Worm (Caenorhabditis elegans) whole organism, L1 larva: Measurements from ENCODE around the gene srv-8.

Experiments used
- C04F5.9 ChIP-seq: sonication (generic microtip); optimal IDR thresholded peaks from 2 replicates; lab custom pipeline; 2016; ENCODE audit warnings: missing genetic modification characterization, missing compliant biosample characterization
- C16A3.4 ChIP-seq: fragments of 150-350 bp; optimal IDR thresholded peaks from 2 replicates; lab custom pipeline; 2014; ENCODE audit warnings: missing biosample characterization, missing genetic modification characterization
- F16B12.6 ChIP-seq: fragments of 150-350 bp; optimal IDR thresholded peaks from 2 replicates; lab custom pipeline; 2014; ENCODE audit warnings: missing biosample characterization, missing genetic modification characterization
- Y116A8C.19 ChIP-seq: sonication (generic microtip); optimal IDR thresholded peaks from 2 replicates; lab custom pipeline; 2016; ENCODE audit warnings: missing compliant biosample characterization, missing genetic modification characterization, borderline replicate concordance
- aha-1 ChIP-seq: fragments of 150-350 bp; optimal IDR thresholded peaks from 2 replicates; lab custom pipeline; 2014; ENCODE audit warnings: missing biosample characterization, missing genetic modification characterization
- alr-1 ChIP-seq: fragments of 200-800 bp; sonication (Bioruptor generic); optimal IDR thresholded peaks from 2 replicates; lab custom pipeline; 2018; ENCODE audit warnings: borderline replicate concordance, mild to moderate bottlenecking, missing genetic modification characterization, missing compliant biosample characterization
- blmp-1 ChIP-seq: fragments of 150-350 bp; optimal IDR thresholded peaks from 2 replicates; lab custom pipeline; 2014; ENCODE audit warnings: missing biosample characterization, missing genetic modification characterization
- ceh-63 ChIP-seq: fragments of 200-800 bp; sonication (Bioruptor generic); optimal IDR thresholded peaks from 2 replicates; lab custom pipeline; 2018; ENCODE audit warnings: mild to moderate bottlenecking, missing genetic modification characterization, missing compliant biosample characterization
- ceh-8 ChIP-seq: fragments of 200-800 bp; sonication (Bioruptor generic); optimal IDR thresholded peaks from 2 replicates; lab custom pipeline; 2018; ENCODE audit warnings: mild to moderate bottlenecking, missing genetic modification characterization, moderate library complexity, missing compliant biosample characterization
- ceh-82 ChIP-seq, 3 experiments: fragments of 150-350 bp in 1 of 3; sonication (generic microtip) in 2 of 3; optimal IDR thresholded peaks; 2 replicates each; lab custom pipeline; 2014 to 2017; ENCODE audit warnings: missing biosample characterization in 3 of 3, missing genetic modification characterization in 3 of 3
- ceh-90 ChIP-seq: sonication (generic microtip); optimal IDR thresholded peaks from 2 replicates; lab custom pipeline; 2016; ENCODE audit warnings: missing genetic modification characterization, missing compliant biosample characterization
- ces-1 ChIP-seq: fragments of 150-350 bp; optimal IDR thresholded peaks from 2 replicates; lab custom pipeline; 2014; ENCODE audit warnings: missing biosample characterization, missing genetic modification reagents, missing genetic modification characterization
- efl-1 ChIP-seq, 4 experiments: fragments of 150-350 bp; optimal IDR thresholded peaks in 3 of 4; peaks in 1 of 4; 1 replicate in 1 of 4; 2 replicates in 3 of 4; lab custom pipeline; 2014; ENCODE audit warnings: missing biosample characterization in 2 of 4, missing genetic modification characterization in 2 of 4, missing genetic modification reagents in 2 of 4
- efl-3 ChIP-seq: fragments of 200-800 bp; sonication (Bioruptor generic); optimal IDR thresholded peaks from 2 replicates; lab custom pipeline; 2018; ENCODE audit warnings: mild to moderate bottlenecking, missing genetic modification characterization, missing compliant biosample characterization
- egl-13 ChIP-seq: sonication (generic microtip); optimal IDR thresholded peaks from 2 replicates; lab custom pipeline; 2016; ENCODE audit warnings: missing genotype, missing genetic modification reagents, missing genetic modification characterization, missing compliant biosample characterization
- egl-27 ChIP-seq, 2 experiments: fragments of 150-350 bp in 1 of 2; sonication (generic microtip); optimal IDR thresholded peaks; 3 replicates each; lab custom pipeline; 2017 to 2018; ENCODE audit warnings: missing biosample characterization in 2 of 2, missing genetic modification characterization in 2 of 2, missing genetic modification reagents in 2 of 2
- fkh-4 ChIP-seq: sonication (generic microtip); optimal IDR thresholded peaks from 2 replicates; lab custom pipeline; 2016; ENCODE audit warnings: missing compliant biosample characterization, missing genetic modification characterization, borderline replicate concordance
- fos-1 ChIP-seq: fragments of 150-350 bp; optimal IDR thresholded peaks from 2 replicates; lab custom pipeline; 2014; ENCODE audit warnings: missing biosample characterization, missing genetic modification characterization
- hlh-17 ChIP-seq: fragments of 200-800 bp; sonication (Bioruptor generic); optimal IDR thresholded peaks from 2 replicates; lab custom pipeline; 2018; ENCODE audit warnings: missing genetic modification characterization, mild to moderate bottlenecking, missing compliant biosample characterization, moderate library complexity, borderline replicate concordance
- hlh-4 ChIP-seq: sonication (generic microtip); optimal IDR thresholded peaks from 2 replicates; lab custom pipeline; 2016; ENCODE audit warnings: mild to moderate bottlenecking, missing genetic modification characterization, missing compliant biosample characterization
- isw-1 ChIP-seq: fragments of 200-800 bp; sonication (Bioruptor generic); IDR thresholded peaks from 2 replicates; pipeline ENCODE4 v1.3.6; 2022; ENCODE audit warnings: missing genetic modification characterization, missing compliant biosample characterization
- lin-14 ChIP-seq: fragments of 200-800 bp; sonication (Bioruptor generic); optimal IDR thresholded peaks from 2 replicates; lab custom pipeline; 2018; ENCODE audit warnings: mild to moderate bottlenecking, missing genetic modification characterization, moderate library complexity, missing compliant biosample characterization
- lin-15B ChIP-seq: fragments of 150-350 bp; sonication (generic microtip); optimal IDR thresholded peaks from 3 replicates; lab custom pipeline; 2014; ENCODE audit warnings: missing biosample characterization, missing genetic modification characterization
- lin-35 ChIP-seq, 2 experiments: fragments of 150-350 bp; optimal IDR thresholded peaks; 2 replicates each; lab custom pipeline; 2014; ENCODE audit warnings: missing biosample characterization in 2 of 2, missing genetic modification characterization in 2 of 2, missing genetic modification reagents in 2 of 2
- lir-3 ChIP-seq: sonication (generic microtip); optimal IDR thresholded peaks from 2 replicates; lab custom pipeline; 2016; ENCODE audit warnings: mild to moderate bottlenecking, missing genetic modification characterization, moderate library complexity, missing compliant biosample characterization; ENCODE audit not compliant: poor library complexity
- mef-2 ChIP-seq: fragments of 150-350 bp; optimal IDR thresholded peaks from 2 replicates; lab custom pipeline; 2014; ENCODE audit warnings: missing biosample characterization, missing genetic modification characterization
- mep-1 ChIP-seq: fragments of 150-350 bp; optimal IDR thresholded peaks from 2 replicates; lab custom pipeline; 2014; ENCODE audit warnings: missing biosample characterization, missing genetic modification characterization
- nhr-11 ChIP-seq: fragments of 150-350 bp; optimal IDR thresholded peaks from 2 replicates; lab custom pipeline; 2014; ENCODE audit warnings: missing biosample characterization, missing genetic modification characterization
- nhr-19 ChIP-seq: fragments of 200-800 bp; sonication (Bioruptor generic); conservative IDR thresholded peaks from 2 replicates; pipeline ENCODE4 v1.3.6; 2022; ENCODE audit warnings: missing genetic modification characterization, missing compliant biosample characterization
- nhr-237 ChIP-seq: fragments of 150-350 bp; optimal IDR thresholded peaks from 2 replicates; lab custom pipeline; 2014; ENCODE audit warnings: missing biosample characterization, missing genetic modification characterization
- nhr-28 ChIP-seq: fragments of 150-350 bp; optimal IDR thresholded peaks from 2 replicates; lab custom pipeline; 2014; ENCODE audit warnings: missing biosample characterization, missing genetic modification characterization
- nhr-76 ChIP-seq: sonication (generic microtip); optimal IDR thresholded peaks from 2 replicates; lab custom pipeline; 2017; ENCODE audit warnings: missing biosample characterization, missing genetic modification characterization
- nhr-77 ChIP-seq: fragments of 150-350 bp; optimal IDR thresholded peaks from 2 replicates; lab custom pipeline; 2014; ENCODE audit warnings: missing biosample characterization, missing genetic modification characterization
- nhr-85 ChIP-seq: sonication (generic microtip); peaks from one replicate; lab custom pipeline; 2016; ENCODE audit warnings: missing genetic modification characterization, inconsistent platforms, missing compliant biosample characterization
- nhr-90 ChIP-seq: sonication (generic microtip); optimal IDR thresholded peaks from 2 replicates; lab custom pipeline; 2016; ENCODE audit warnings: mild to moderate bottlenecking, missing genetic modification characterization, missing compliant biosample characterization; ENCODE audit not compliant: poor library complexity
- pax-3 ChIP-seq: fragments of 200-800 bp; sonication (Bioruptor generic); optimal IDR thresholded peaks from 2 replicates; lab custom pipeline; 2018; ENCODE audit warnings: mild to moderate bottlenecking, missing genetic modification characterization, moderate library complexity, missing compliant biosample characterization
- pqm-1 ChIP-seq: sonication (generic microtip); optimal IDR thresholded peaks from 3 replicates; lab custom pipeline; 2017; ENCODE audit warnings: missing biosample characterization, missing genetic modification characterization
- rnt-1 ChIP-seq: sonication (generic microtip); optimal IDR thresholded peaks from 2 replicates; lab custom pipeline; 2016; ENCODE audit warnings: mild to moderate bottlenecking, missing genetic modification characterization, moderate library complexity, missing compliant biosample characterization
- skn-1 ChIP-seq: fragments of 150-350 bp; optimal IDR thresholded peaks from 2 replicates; lab custom pipeline; 2014; ENCODE audit warnings: missing biosample characterization, missing genetic modification characterization
- snpc-4 ChIP-seq: fragments of 150-350 bp; optimal IDR thresholded peaks from 2 replicates; lab custom pipeline; 2014; ENCODE audit warnings: missing biosample characterization, missing genetic modification characterization
- snu-23 ChIP-seq: sonication (generic microtip); optimal IDR thresholded peaks from 2 replicates; lab custom pipeline; 2016; ENCODE audit warnings: missing genetic modification characterization, missing compliant biosample characterization
- sptf-1 ChIP-seq: fragments of 150-350 bp; optimal IDR thresholded peaks from 2 replicates; lab custom pipeline; 2014; ENCODE audit warnings: missing biosample characterization, missing genetic modification characterization
- unc-130 ChIP-seq: fragments of 150-350 bp; optimal IDR thresholded peaks from 2 replicates; lab custom pipeline; 2017; ENCODE audit warnings: missing biosample characterization, missing genetic modification characterization, inconsistent platforms
- vab-15 ChIP-seq: sonication (generic microtip); optimal IDR thresholded peaks from 2 replicates; lab custom pipeline; 2017; ENCODE audit warnings: missing genotype, mild to moderate bottlenecking, missing genetic modification characterization, missing compliant biosample characterization
- xbp-1 ChIP-seq: sonication (generic microtip); optimal IDR thresholded peaks from 2 replicates; lab custom pipeline; 2016; ENCODE audit warnings: missing genetic modification characterization, missing compliant biosample characterization
- zag-1 ChIP-seq: fragments of 150-350 bp; optimal IDR thresholded peaks from 2 replicates; lab custom pipeline; 2014; ENCODE audit warnings: missing biosample characterization, missing genetic modification characterization
- zip-4 ChIP-seq: fragments of 200-800 bp; sonication (Bioruptor generic); optimal IDR thresholded peaks from 2 replicates; lab custom pipeline; 2018; ENCODE audit warnings: mild to moderate bottlenecking, missing genetic modification characterization, moderate library complexity, missing compliant biosample characterization
- ztf-11 ChIP-seq, 2 experiments: sonication (generic microtip); optimal IDR thresholded peaks; 2 replicates each; lab custom pipeline; 2016 to 2017; ENCODE audit warnings: missing genetic modification characterization in 2 of 2, missing biosample characterization in 1 of 2, missing compliant biosample characterization in 1 of 2
- ztf-4 ChIP-seq: fragments of 150-350 bp; optimal IDR thresholded peaks from 2 replicates; lab custom pipeline; 2014; ENCODE audit warnings: missing biosample characterization, missing genetic modification characterization

Gene srv-8

DNA sequence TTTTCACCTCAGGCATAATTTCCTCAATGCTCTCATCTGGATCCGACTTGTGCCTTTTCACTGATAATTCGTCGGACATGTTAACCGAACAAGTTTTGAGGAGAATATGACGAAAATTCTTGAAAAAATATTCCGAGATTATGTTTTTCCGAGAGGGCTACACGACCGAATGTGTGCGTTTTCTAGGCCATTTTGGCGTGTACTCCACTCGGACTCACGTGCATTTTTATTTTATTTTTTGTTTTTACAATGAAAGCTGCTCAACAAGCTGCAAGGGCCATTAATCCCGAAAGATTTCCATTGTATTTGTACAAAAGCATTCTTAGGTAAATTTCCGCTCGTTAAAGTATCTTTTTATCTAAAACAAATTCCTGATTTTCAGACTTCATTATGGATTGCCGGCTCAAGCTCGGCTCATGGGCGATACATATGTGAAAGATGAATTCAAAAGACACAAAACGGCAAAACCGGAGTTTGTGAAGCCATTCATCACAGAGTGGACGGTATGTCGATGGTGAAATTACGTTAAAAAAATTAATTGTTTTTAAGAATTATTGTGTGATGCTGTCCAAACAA, 47.7 kb upstream of the srv-8 start, which contains the start of the genes F25H9.6 and F25H9.7 (continued):
- TF ChIP-seq nhr-85 (peak; percentile 97), pqm-1 (tag; lab: Kevin White, UChicago) (peak; percentile 28), sptf-1 (tag; lab: Kevin White, UChicago) (no peak), fkh-4 (tag; lab: Kevin White, UChicago) (peak; percentile 100), C04F5.9 (tag; lab: Kevin White, UChicago) (peak; percentile 93), nhr-28 (no peak), efl-1 (optimal IDR thresholded peaks at IDR 0.05; lab: Kevin White, UChicago) (peak; percentile 80 to 83), efl-1 (GFP tag; optimal IDR thresholded peaks at IDR 0.05 in 1 of 2; lab: Kevin White, UChicago) (peak; percentile 77 to 97), nhr-76 (peak; percentile 48), vab-15 (tag; lab: Kevin White, UChicago) (peak; percentile 94), mep-1 (tag; lab: Kevin White, UChicago) (peak; percentile 89), lin-35 (GFP tag; optimal IDR thresholded peaks at IDR 0.05; lab: Kevin White, UChicago) (peak; percentile 63 to 84), pax-3 (tag; lab: Kevin White, UChicago) (peak; percentile 100), ztf-4 (peak; percentile 34), F16B12.6 (peak; percentile 62), fos-1 (tag; lab: Kevin White, UChicago) (peak; percentile 72), alr-1 (tag; lab: Kevin White, UChicago) (no peak), nhr-19 (GFP tag; lab: Robert Waterston, UW) (peak; percentile 93), hlh-4 (tag; lab: Kevin White, UChicago) (peak; percentile 87), ces-1 (GFP tag; lab: Kevin White, UChicago) (no peak), ceh-90 (tag; lab: Kevin White, UChicago) (peak; percentile 95), mef-2 (tag; lab: Kevin White, UChicago) (peak; percentile 52), lin-15B (tag; lab: Kevin White, UChicago) (peak; percentile 66), zag-1 (no peak), hlh-17 (GFP tag; lab: Kevin White, UChicago) (peak; percentile 76), rnt-1 (peak; percentile 100), xbp-1 (peak; percentile 91), egl-13 (tag; lab: Kevin White, UChicago) (peak; percentile 94), efl-3 (GFP tag; lab: Kevin White, UChicago) (peak; percentile 88), ceh-8 (GFP tag; lab: Kevin White, UChicago) (peak; percentile 93), isw-1 (GFP tag; lab: Robert Waterston, UW) (peak; percentile 83), lin-14 (peak; percentile 87), blmp-1 (tag; lab: Kevin White, UChicago) (peak; percentile 60), nhr-90 (tag; lab: Kevin White, UChicago) (peak; percentile 98), aha-1 (tag; lab: Kevin White, UChicago) (no peak), zip-4 (GFP tag; lab: Kevin White, UChicago) (peak; percentile 71)

DNA sequence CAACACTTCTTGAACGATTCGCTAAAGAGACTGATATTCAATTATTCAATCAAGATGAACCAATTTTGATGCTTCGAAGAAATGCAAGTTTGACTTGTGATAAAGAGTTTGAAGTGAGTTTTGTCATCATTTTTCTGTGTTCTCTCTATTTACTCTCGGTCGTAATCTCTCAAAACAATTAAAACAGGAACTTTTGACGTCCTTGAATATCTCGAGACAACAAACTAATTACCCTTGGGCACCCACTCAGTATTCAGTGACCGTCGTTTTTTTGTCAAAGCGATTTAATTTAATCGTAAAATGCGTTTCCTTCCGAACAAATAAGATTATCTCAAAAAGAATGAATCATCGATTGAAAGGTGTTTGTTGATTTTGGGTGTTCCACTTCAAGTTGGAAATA, 43.6 kb upstream of the srv-8 start:
- no peak for TF ChIP-seq lir-3 (tag; lab: Kevin White, UChicago)
- TF ChIP-seq hlh-17 (GFP tag; lab: Kevin White, UChicago), result no peak
- no peak for TF ChIP-seq ceh-82 (tag; optimal IDR thresholded peaks at IDR 0.05; lab: Kevin White, UChicago)
- TF ChIP-seq egl-27 (tag; optimal IDR thresholded peaks at IDR 0.05; lab: Kevin White, UChicago), result no peak
- no peak for TF ChIP-seq pax-3 (tag; lab: Kevin White, UChicago)
- TF ChIP-seq mep-1 (tag; lab: Kevin White, UChicago), result no peak
- no peak for TF ChIP-seq nhr-237 (tag; lab: Kevin White, UChicago)
- TF ChIP-seq isw-1 (GFP tag; lab: Robert Waterston, UW), result no peak
- no peak for TF ChIP-seq snpc-4 (tag; lab: Kevin White, UChicago)
- no peak for TF ChIP-seq unc-130 (tag; lab: Kevin White, UChicago)
- no peak for TF ChIP-seq nhr-77 (tag; lab: Kevin White, UChicago)
- no peak for TF ChIP-seq ceh-63 (GFP tag; lab: Kevin White, UChicago)
- TF ChIP-seq sptf-1 (tag; lab: Kevin White, UChicago), result no peak
- no peak for TF ChIP-seq C04F5.9 (tag; lab: Kevin White, UChicago)
- no peak for TF ChIP-seq nhr-90 (tag; lab: Kevin White, UChicago)
- no peak for TF ChIP-seq fos-1 (tag; lab: Kevin White, UChicago)
- TF ChIP-seq ztf-11 (tag; optimal IDR thresholded peaks at IDR 0.05; lab: Kevin White, UChicago), result no peak
- peak; percentile 35 for TF ChIP-seq blmp-1 (tag; lab: Kevin White, UChicago)
- TF ChIP-seq snu-23 (GFP tag; lab: Kevin White, UChicago), result peak; percentile 4
- TF ChIP-seq C16A3.4 (tag; lab: Kevin White, UChicago), result no peak
- TF ChIP-seq efl-1 (optimal IDR thresholded peaks at IDR 0.05; lab: Kevin White, UChicago), result no peak
- TF ChIP-seq efl-1 (GFP tag; optimal IDR thresholded peaks at IDR 0.05 in 1 of 2; lab: Kevin White, UChicago), result no peak
- TF ChIP-seq nhr-28, result no peak
- TF ChIP-seq Y116A8C.19 (tag; lab: Kevin White, UChicago), result no peak
- no peak for TF ChIP-seq hlh-4 (tag; lab: Kevin White, UChicago)
- TF ChIP-seq aha-1 (tag; lab: Kevin White, UChicago), result no peak
- no peak for TF ChIP-seq nhr-11 (tag; lab: Kevin White, UChicago)
- peak; percentile 73 for TF ChIP-seq skn-1 (tag; lab: Kevin White, UChicago)
